Worm (Caenorhabditis elegans) whole organism, early embryonic: ENCODE results near the gene sre-11.
"Not testable (repeated sequence)": the region's sequence is repeated elsewhere in the genome, so short reads cannot be mapped to it uniquely, and the experiment has no call there.

ENCODE experiments used
- B0310.2 ChIP-seq: sonication (generic microtip); optimal IDR thresholded peaks from 2 replicates; lab custom pipeline; 2016; ENCODE audit warnings: mild to moderate bottlenecking, missing genetic modification characterization, missing compliant biosample characterization
- flt-1 ChIP-seq: fragments of 200-800 bp; sonication (Bioruptor generic); IDR thresholded peaks from 2 replicates; pipeline ENCODE4 v1.3.6; 2022; ENCODE audit warnings: missing genetic modification characterization, missing compliant biosample characterization

- not testable (repeated sequence) for TF ChIP-seq flt-1 (GFP tag; lab: Robert Waterston, UW); B0310.2 (tag; lab: Kevin White, UChicago)
These were observed 19.8 kb upstream of the sre-11 start, which contains the start of gene srsx-40 for ce11 chrV:7703536-7703935.
